Worm (Caenorhabditis elegans) whole organism, L4 larva: ENCODE measurements around the gene bath-21.

Source experiments
- ZK546.5 ChIP-seq, 2 experiments: sonication (generic microtip); optimal IDR thresholded peaks; 2 replicates each; lab custom pipeline; 2017; ENCODE audit warnings: missing biosample characterization in 2 of 2, missing genetic modification characterization in 2 of 2
- hlh-11 ChIP-seq: fragments of 200-800 bp; sonication (Bioruptor generic); optimal IDR thresholded peaks from 2 replicates; lab custom pipeline; 2018; ENCODE audit warnings: mild to moderate bottlenecking, missing genetic modification characterization, missing compliant biosample characterization
- nhr-10 ChIP-seq: fragments of 150-350 bp; optimal IDR thresholded peaks from 2 replicates; lab custom pipeline; 2014; ENCODE audit warnings: missing biosample characterization, missing genetic modification characterization
- nhr-41 ChIP-seq: fragments of 200-800 bp; sonication (Bioruptor generic); IDR thresholded peaks from 2 replicates; pipeline ENCODE4 v1.3.6; 2022; ENCODE audit warnings: missing genetic modification reagents, missing genetic modification characterization, missing compliant biosample characterization
- tag-97 ChIP-seq: fragments of 200-800 bp; sonication (Bioruptor generic); IDR thresholded peaks from 2 replicates; pipeline ENCODE4 v1.3.6; 2022; ENCODE audit warnings: missing genetic modification characterization, missing compliant biosample characterization
- unc-130 ChIP-seq: sonication (generic microtip); optimal IDR thresholded peaks from 2 replicates; lab custom pipeline; 2016; ENCODE audit warnings: missing genetic modification reagents, missing genetic modification characterization, missing compliant biosample characterization
- zfp-2 ChIP-seq: sonication (generic microtip); optimal IDR thresholded peaks from 2 replicates; lab custom pipeline; 2016; ENCODE audit warnings: mild to moderate bottlenecking, missing genetic modification characterization, missing compliant biosample characterization

DNA sequence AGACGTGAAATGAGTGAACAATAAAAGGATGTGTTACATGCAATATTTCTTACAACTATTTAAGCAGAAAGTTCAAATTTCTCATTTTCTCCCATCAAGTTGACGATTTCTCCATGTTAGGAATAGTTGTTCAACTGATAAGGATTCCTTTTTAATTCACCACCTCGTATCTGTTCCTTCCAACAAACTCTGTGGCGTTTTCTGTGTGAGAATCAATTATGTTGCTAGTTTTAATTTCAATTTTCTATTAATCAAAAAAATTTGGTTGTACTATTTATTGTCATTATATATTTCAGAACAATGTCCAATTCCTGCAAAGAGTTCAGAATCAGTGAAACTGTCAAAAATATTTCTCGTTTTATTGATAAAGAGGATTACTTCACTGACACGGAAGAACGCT lies 37.4 kb downstream of the bath-21 start, which contains the start of gene math-44:
- TF ChIP-seq nhr-10 (tag; lab: Kevin White, UChicago) (no peak), nhr-41 (GFP tag; lab: Robert Waterston, UW) (no peak), tag-97 (GFP tag; lab: Robert Waterston, UW) (no peak), unc-130 (GFP tag; lab: Kevin White, UChicago) (no peak), hlh-11 (no peak), zfp-2 (no peak), ZK546.5 (tag; optimal IDR thresholded peaks at IDR 0.05; lab: Kevin White, UChicago) (no peak)
